Worm (Caenorhabditis elegans): Measurements from ENCODE around the gene F41G3.10.
A peak's percentile ranks its signal among the peaks of the same experiment; 100 is the strongest.

Gene F41G3.10

ce11 chrII:6736066-6736465 is 13.3 kb downstream of the F41G3.10 start, which contains the start of gene mrps-18.C (continued):
- no peak for TF ChIP-seq snpc-4 (GFP tag; optimal IDR thresholded peaks at IDR 0.05)
- TF ChIP-seq snpc-4 (tag; optimal IDR thresholded peaks at IDR 0.05) = no peak
- TF ChIP-seq sdz-38 (tag; optimal IDR thresholded peaks at IDR 0.05) = no peak
- TF ChIP-seq unc-130 (GFP tag; optimal IDR thresholded peaks at IDR 0.05) = no peak
- TF ChIP-seq bed-2 (GFP tag; IDR thresholded peaks at IDR 0.05) = no peak
- TF ChIP-seq sptf-2 (GFP tag; optimal IDR thresholded peaks at IDR 0.05) = no peak
- TF ChIP-seq C06A6.2 (GFP tag; conservative IDR thresholded peaks at IDR 0.05) = no peak
- TF ChIP-seq rec-8 (tag; optimal IDR thresholded peaks at IDR 0.05) = no peak
- no peak for TF ChIP-seq die-1 (tag; optimal IDR thresholded peaks at IDR 0.05)
- TF ChIP-seq ceh-91 (GFP tag; IDR thresholded peaks at IDR 0.05) = no peak
- TF ChIP-seq snpc-1.1 (tag; optimal IDR thresholded peaks at IDR 0.05; ENCODE audit: insufficient read depth) = no peak
- no peak for TF ChIP-seq lag-1 (GFP tag; IDR thresholded peaks at IDR 0.05)
- TF ChIP-seq aptf-2 (GFP tag; conservative IDR thresholded peaks at IDR 0.05) = no peak
- TF ChIP-seq Y95B8A.8 (GFP tag; IDR thresholded peaks at IDR 0.05) = no peak
- TF ChIP-seq attf-3 (GFP tag; conservative IDR thresholded peaks at IDR 0.05) = no peak
- no peak for TF ChIP-seq F23B12.7 (tag; optimal IDR thresholded peaks at IDR 0.05; ENCODE audit: insufficient read depth)
- TF ChIP-seq bed-1 (GFP tag; IDR thresholded peaks at IDR 0.05) = no peak
- TF ChIP-seq repo-1 (tag; optimal IDR thresholded peaks at IDR 0.05) = peak; percentile 36
- no peak for TF ChIP-seq attf-6 (GFP tag; IDR thresholded peaks at IDR 0.05)
- TF ChIP-seq D2030.7 (GFP tag; IDR thresholded peaks at IDR 0.05) = no peak
- 0 out of 2 replicates have a peak, but pooled peaks have one; percentile 30 for TF ChIP-seq mcd-1 (GFP tag; IDR thresholded peaks at IDR 0.05)
- no peak for TF ChIP-seq B0336.3 (GFP tag; IDR thresholded peaks at IDR 0.05)
- no peak for TF ChIP-seq hlh-12 (tag; optimal IDR thresholded peaks at IDR 0.05)
- no peak for TF ChIP-seq lin-54 (GFP tag; optimal IDR thresholded peaks at IDR 0.05)
- no peak for TF ChIP-seq ztf-22 (GFP tag; optimal IDR thresholded peaks at IDR 0.05)
- no peak for TF ChIP-seq lsl-1 (GFP tag; optimal IDR thresholded peaks at IDR 0.05)
- no peak for TF ChIP-seq F52B5.7 (tag; optimal IDR thresholded peaks at IDR 0.05)
- TF ChIP-seq nfya-1 (tag; optimal IDR thresholded peaks at IDR 0.05; ENCODE audit: borderline replicate concordance, insufficient read depth) = no peak
- TF ChIP-seq athp-1 (tag; optimal IDR thresholded peaks at IDR 0.05) = peak; percentile 22
- no peak for TF ChIP-seq F10E7.11 (tag; optimal IDR thresholded peaks at IDR 0.05)
- TF ChIP-seq lin-35 (GFP tag; optimal IDR thresholded peaks at IDR 0.05) = no peak
- TF ChIP-seq hmg-20 (GFP tag; IDR thresholded peaks at IDR 0.05) = 0 out of 2 replicates have a peak, but pooled peaks have one; percentile 3
- TF ChIP-seq unc-62 (GFP tag; optimal IDR thresholded peaks at IDR 0.05) = no peak
- no peak for TF ChIP-seq K12H6.12 (tag; optimal IDR thresholded peaks at IDR 0.05)
- TF ChIP-seq madf-6 (GFP tag; IDR thresholded peaks at IDR 0.05) = peak; percentile 47
- TF ChIP-seq lir-1 (GFP tag; conservative IDR thresholded peaks at IDR 0.05) = no peak
- TF ChIP-seq ekl-4 (GFP tag; IDR thresholded peaks at IDR 0.05) = peak; percentile 56
- TF ChIP-seq ztf-26 (tag; optimal IDR thresholded peaks at IDR 0.05) = no peak
- no peak for TF ChIP-seq nfyb-1 (GFP tag; IDR thresholded peaks at IDR 0.05)
- no peak for TF ChIP-seq sea-2 (GFP tag; IDR thresholded peaks at IDR 0.05)
- TF ChIP-seq hmg-1.2 (GFP tag; IDR thresholded peaks at IDR 0.05) = 0 out of 2 replicates have a peak, but pooled peaks have one; percentile 15
- TF ChIP-seq egl-18 (GFP tag; IDR thresholded peaks at IDR 0.05) = no peak
- no peak for TF ChIP-seq nfya-2 (GFP tag; IDR thresholded peaks at IDR 0.05)
- no peak for TF ChIP-seq mes-4 (tag; optimal IDR thresholded peaks at IDR 0.05)
- 0 out of 2 replicates have a peak, but pooled peaks have one; percentile 7 for TF ChIP-seq madf-3 (GFP tag; IDR thresholded peaks at IDR 0.05)
- no peak for TF ChIP-seq lin-26 (GFP tag; IDR thresholded peaks at IDR 0.05)
- TF ChIP-seq egrh-3 (GFP tag; IDR thresholded peaks at IDR 0.05) = no peak
- no peak for TF ChIP-seq cebp-1 (GFP tag; IDR thresholded peaks at IDR 0.05)
- no peak for TF ChIP-seq cebp-1 (tag; optimal IDR thresholded peaks at IDR 0.05)

Measured in whole organism, young adult.